Fruit fly (Drosophila melanogaster) whole organism, embryonic: ENCODE results near the gene CG34453.

Experiments used
- Ada2b ChIP-seq: fragments of 200-800 bp; sonication (Bioruptor generic); IDR thresholded peaks from 2 replicates; pipeline ENCODE4 v1.3.6; 2022; ENCODE audit warnings: missing biosample characterization, missing genetic modification characterization
- B-H2 ChIP-seq: fragments of 200-800 bp; sonication (Bioruptor generic); optimal IDR thresholded peaks from 2 replicates; lab custom pipeline; 2018; ENCODE audit warnings: missing biosample characterization, mild to moderate bottlenecking, missing genetic modification characterization
- Bdp1 ChIP-seq: fragments of 200-800 bp; sonication (Bioruptor generic); optimal IDR thresholded peaks from 3 replicates; lab custom pipeline; 2016; ENCODE audit warnings: missing biosample characterization, missing genetic modification characterization
- CG10209 ChIP-seq: fragments of 200-800 bp; sonication (Bioruptor generic); optimal IDR thresholded peaks from 3 replicates; lab custom pipeline; 2017; ENCODE audit warnings: missing biosample characterization, mild to moderate bottlenecking, missing genetic modification characterization, missing genetic modification reagents
- CG11085 ChIP-seq: fragments of 200-800 bp; sonication (Bioruptor generic); IDR thresholded peaks from 2 replicates; pipeline ENCODE4 v1.3.6; 2022; ENCODE audit warnings: missing biosample characterization, missing genetic modification characterization
- CG11093 ChIP-seq: fragments of 200-800 bp; sonication (Bioruptor generic); IDR thresholded peaks from 3 replicates; pipeline ENCODE4 v1.3.6; 2022; ENCODE audit warnings: missing biosample characterization, missing genetic modification characterization
- CG11723 ChIP-seq: fragments of 200-800 bp; sonication (Bioruptor generic); optimal IDR thresholded peaks from 2 replicates; lab custom pipeline; 2017; ENCODE audit warnings: missing biosample characterization, mild to moderate bottlenecking, missing genetic modification characterization
- CG12104 ChIP-seq: fragments of 200-800 bp; sonication (Bioruptor generic); optimal IDR thresholded peaks from 3 replicates; lab custom pipeline; 2016; ENCODE audit warnings: missing biosample characterization, missing genetic modification characterization
- CG13123 ChIP-seq: fragments of 200-800 bp; sonication (Bioruptor generic); optimal IDR thresholded peaks from 2 replicates; lab custom pipeline; 2016; ENCODE audit warnings: missing biosample characterization, missing genetic modification characterization
- CG13287 ChIP-seq: fragments of 200-800 bp; sonication (Bioruptor generic); IDR thresholded peaks from 2 replicates; pipeline ENCODE4 v1.3.6; 2022; ENCODE audit warnings: missing biosample characterization, missing genetic modification characterization; ENCODE audit not compliant: partially characterized antibody
- CG16863 ChIP-seq: fragments of 200-800 bp; sonication (Bioruptor generic); optimal IDR thresholded peaks from 3 replicates; lab custom pipeline; 2016; ENCODE audit warnings: missing biosample characterization, missing genetic modification characterization
- CG2712 ChIP-seq: fragments of 200-800 bp; optimal IDR thresholded peaks from 3 replicates; lab custom pipeline; 2019; ENCODE audit warnings: missing biosample characterization, mild to moderate bottlenecking, missing genetic modification characterization, moderate library complexity
- CG3281 ChIP-seq: fragments of 200-800 bp; sonication (Bioruptor generic); optimal IDR thresholded peaks from 3 replicates; lab custom pipeline; 2017; ENCODE audit warnings: missing biosample characterization, mild to moderate bottlenecking, missing genetic modification characterization
- CG43689 ChIP-seq: fragments of 200-800 bp; sonication (Bioruptor generic); IDR thresholded peaks from 2 replicates; pipeline ENCODE4 v1.3.6; 2022; ENCODE audit warnings: missing biosample characterization, missing genetic modification characterization
- CG4424 ChIP-seq: fragments of 200-800 bp; sonication (Bioruptor generic); optimal IDR thresholded peaks from 3 replicates; lab custom pipeline; 2016; ENCODE audit warnings: missing biosample characterization, missing genetic modification characterization
- CG4820 ChIP-seq: fragments of 200-800 bp; sonication (Bioruptor generic); optimal IDR thresholded peaks from 3 replicates; lab custom pipeline; 2016; ENCODE audit warnings: missing biosample characterization, missing genetic modification characterization
- CG5245 ChIP-seq: fragments of 200-800 bp; sonication (Bioruptor generic); optimal IDR thresholded peaks from 3 replicates; lab custom pipeline; 2016; ENCODE audit warnings: missing biosample characterization, missing genetic modification characterization
- CG6689 ChIP-seq: fragments of 200-800 bp; sonication (Bioruptor generic); IDR thresholded peaks from 2 replicates; pipeline ENCODE4 v1.3.6; 2022; ENCODE audit warnings: missing biosample characterization, missing genetic modification characterization
- CG8290 ChIP-seq, 3 experiments: fragments of 200-800 bp; sonication (Bioruptor generic); optimal IDR thresholded peaks; 2 replicates each; lab custom pipeline; 2016 to 2019; ENCODE audit warnings: missing biosample characterization in 3 of 3, missing genetic modification characterization in 3 of 3, mild to moderate bottlenecking in 2 of 3, moderate library complexity in 1 of 3
- CG9609 ChIP-seq: fragments of 200-800 bp; sonication (Bioruptor generic); optimal IDR thresholded peaks from 3 replicates; lab custom pipeline; 2016; ENCODE audit warnings: missing biosample characterization, missing genetic modification characterization
- CTCF ChIP-seq: fragments of 200-800 bp; sonication (Bioruptor generic); optimal IDR thresholded peaks from 2 replicates; lab custom pipeline; 2017; ENCODE audit warnings: missing biosample characterization, mild to moderate bottlenecking, missing genetic modification characterization, moderate library complexity
- Chrac-16 ChIP-seq: fragments of 200-800 bp; sonication (Bioruptor generic); optimal IDR thresholded peaks from 3 replicates; lab custom pipeline; 2016; ENCODE audit warnings: missing biosample characterization, missing genetic modification characterization
- Fer1 ChIP-seq: fragments of 200-800 bp; sonication (Bioruptor generic); optimal IDR thresholded peaks from 2 replicates; lab custom pipeline; 2017; ENCODE audit warnings: missing biosample characterization, mild to moderate bottlenecking, missing genetic modification characterization
- Hr51 ChIP-seq, 2 experiments: fragments of 200-800 bp; sonication (Bioruptor generic); optimal IDR thresholded peaks; 2 replicates in 1 of 2; 3 replicates in 1 of 2; lab custom pipeline; 2016 to 2018; ENCODE audit warnings: missing biosample characterization in 2 of 2, missing genetic modification characterization in 2 of 2, mild to moderate bottlenecking in 1 of 2, moderate library complexity in 1 of 2
- MESR4 ChIP-seq: fragments of 200-800 bp; sonication (Bioruptor generic); optimal IDR thresholded peaks from 2 replicates; lab custom pipeline; 2018; ENCODE audit warnings: missing biosample characterization, mild to moderate bottlenecking, missing genetic modification characterization, moderate library complexity
- Max ChIP-seq: fragments of 200-800 bp; sonication (Bioruptor generic); optimal IDR thresholded peaks from 2 replicates; lab custom pipeline; 2016; ENCODE audit warnings: missing biosample characterization, mild to moderate bottlenecking, missing genetic modification characterization
- Nf-YA ChIP-seq: fragments of 200-800 bp; sonication (Bioruptor generic); IDR thresholded peaks from 2 replicates; pipeline ENCODE4 v1.3.6; 2022; ENCODE audit warnings: missing biosample characterization, missing genetic modification characterization
- Nf-YB ChIP-seq: fragments of 200-800 bp; sonication (Bioruptor generic); optimal IDR thresholded peaks from 3 replicates; lab custom pipeline; 2019; ENCODE audit warnings: missing biosample characterization, mild to moderate bottlenecking, missing genetic modification characterization, moderate library complexity
- Sox102F ChIP-seq: fragments of 200-800 bp; sonication (Bioruptor generic); optimal IDR thresholded peaks from 2 replicates; lab custom pipeline; 2018; ENCODE audit warnings: missing biosample characterization, mild to moderate bottlenecking, missing genetic modification characterization, moderate library complexity
- aop ChIP-seq: fragments of 200-800 bp; sonication (Bioruptor generic); IDR thresholded peaks from 2 replicates; pipeline ENCODE4 v1.3.6; 2022; ENCODE audit warnings: missing biosample characterization, missing genetic modification characterization
- ase ChIP-seq: fragments of 200-800 bp; sonication (Bioruptor generic); IDR thresholded peaks from 3 replicates; pipeline ENCODE4 v1.3.6; 2022; ENCODE audit warnings: missing biosample characterization, missing genetic modification characterization
- ash1 ChIP-seq: fragments of 200-800 bp; sonication (Bioruptor generic); optimal IDR thresholded peaks from 2 replicates; lab custom pipeline; 2018; ENCODE audit warnings: missing biosample characterization, mild to moderate bottlenecking, missing genetic modification characterization
- ato ChIP-seq: fragments of 200-800 bp; sonication (Bioruptor generic); IDR thresholded peaks from 2 replicates; pipeline ENCODE4 v1.3.6; 2022; ENCODE audit warnings: missing biosample characterization, missing genetic modification characterization; ENCODE audit not compliant: partially characterized antibody
- croc ChIP-seq: fragments of 200-800 bp; sonication (Bioruptor generic); conservative IDR thresholded peaks from 3 replicates; pipeline ENCODE4 v1.3.6; 2022; ENCODE audit warnings: missing biosample characterization, missing genetic modification characterization
- danr ChIP-seq: fragments of 200-800 bp; sonication (Bioruptor generic); IDR thresholded peaks from 2 replicates; pipeline ENCODE4 v1.3.6; 2022; ENCODE audit warnings: missing biosample characterization, missing genetic modification characterization
- dysf ChIP-seq: fragments of 200-800 bp; sonication (Bioruptor generic); IDR thresholded peaks from 3 replicates; pipeline ENCODE4 v1.3.6; 2022; ENCODE audit warnings: missing biosample characterization, missing genetic modification characterization
- gcm ChIP-seq: fragments of 200-800 bp; sonication (Bioruptor generic); optimal IDR thresholded peaks from 2 replicates; lab custom pipeline; 2019; ENCODE audit warnings: missing biosample characterization, mild to moderate bottlenecking, missing genetic modification characterization, moderate library complexity
- grau ChIP-seq: fragments of 200-800 bp; optimal IDR thresholded peaks from 3 replicates; lab custom pipeline; 2019; ENCODE audit warnings: missing biosample characterization, mild to moderate bottlenecking, missing genetic modification characterization, moderate library complexity
- ham ChIP-seq: fragments of 200-800 bp; sonication (Bioruptor generic); IDR thresholded peaks from 2 replicates; pipeline ENCODE4 v1.3.6; 2022; ENCODE audit warnings: missing biosample characterization, missing genetic modification characterization
- hth ChIP-seq: fragments of >200 bp; optimal IDR thresholded peaks from 2 replicates; lab custom pipeline; 2017; ENCODE audit warnings: inconsistent platforms
- inv ChIP-seq: fragments of 200-800 bp; sonication (Bioruptor generic); IDR thresholded peaks from 2 replicates; pipeline ENCODE4 v1.3.6; 2022; ENCODE audit warnings: missing biosample characterization, missing genetic modification characterization; ENCODE audit not compliant: partially characterized antibody
- mam ChIP-seq: fragments of 200-800 bp; sonication (Bioruptor generic); optimal IDR thresholded peaks from 3 replicates; lab custom pipeline; 2016; ENCODE audit warnings: missing biosample characterization, missing genetic modification characterization
- pb ChIP-seq: fragments of 200-800 bp; sonication (Bioruptor generic); optimal IDR thresholded peaks from 3 replicates; lab custom pipeline; 2016; ENCODE audit warnings: missing biosample characterization, missing genetic modification characterization
- peb ChIP-seq: fragments of 200-800 bp; sonication (Bioruptor generic); IDR thresholded peaks from 2 replicates; pipeline ENCODE4 v1.3.6; 2022; ENCODE audit warnings: missing biosample characterization, missing genetic modification characterization
- phol ChIP-seq: fragments of 200-800 bp; sonication (Bioruptor generic); optimal IDR thresholded peaks from 3 replicates; lab custom pipeline; 2018; ENCODE audit warnings: missing biosample characterization, mild to moderate bottlenecking, missing genetic modification characterization, moderate library complexity
- salm ChIP-seq: fragments of 200-800 bp; sonication (Bioruptor generic); optimal IDR thresholded peaks from 2 replicates; lab custom pipeline; 2018; ENCODE audit warnings: missing biosample characterization, mild to moderate bottlenecking, missing genetic modification characterization
- sd ChIP-seq: fragments of 200-800 bp; sonication (Bioruptor generic); optimal IDR thresholded peaks from 3 replicates; lab custom pipeline; 2018; ENCODE audit warnings: missing biosample characterization, mild to moderate bottlenecking, missing genetic modification characterization, moderate library complexity
- slbo ChIP-seq: fragments of 200-800 bp; sonication (Bioruptor generic); IDR thresholded peaks from 2 replicates; pipeline ENCODE4 v1.3.6; 2022; ENCODE audit warnings: missing biosample characterization, missing genetic modification characterization
- stc ChIP-seq: fragments of 200-800 bp; sonication (Bioruptor generic); IDR thresholded peaks from 2 replicates; pipeline ENCODE4 v1.3.6; 2022; ENCODE audit warnings: missing biosample characterization, missing genetic modification characterization

Gene CG34453

DNA sequence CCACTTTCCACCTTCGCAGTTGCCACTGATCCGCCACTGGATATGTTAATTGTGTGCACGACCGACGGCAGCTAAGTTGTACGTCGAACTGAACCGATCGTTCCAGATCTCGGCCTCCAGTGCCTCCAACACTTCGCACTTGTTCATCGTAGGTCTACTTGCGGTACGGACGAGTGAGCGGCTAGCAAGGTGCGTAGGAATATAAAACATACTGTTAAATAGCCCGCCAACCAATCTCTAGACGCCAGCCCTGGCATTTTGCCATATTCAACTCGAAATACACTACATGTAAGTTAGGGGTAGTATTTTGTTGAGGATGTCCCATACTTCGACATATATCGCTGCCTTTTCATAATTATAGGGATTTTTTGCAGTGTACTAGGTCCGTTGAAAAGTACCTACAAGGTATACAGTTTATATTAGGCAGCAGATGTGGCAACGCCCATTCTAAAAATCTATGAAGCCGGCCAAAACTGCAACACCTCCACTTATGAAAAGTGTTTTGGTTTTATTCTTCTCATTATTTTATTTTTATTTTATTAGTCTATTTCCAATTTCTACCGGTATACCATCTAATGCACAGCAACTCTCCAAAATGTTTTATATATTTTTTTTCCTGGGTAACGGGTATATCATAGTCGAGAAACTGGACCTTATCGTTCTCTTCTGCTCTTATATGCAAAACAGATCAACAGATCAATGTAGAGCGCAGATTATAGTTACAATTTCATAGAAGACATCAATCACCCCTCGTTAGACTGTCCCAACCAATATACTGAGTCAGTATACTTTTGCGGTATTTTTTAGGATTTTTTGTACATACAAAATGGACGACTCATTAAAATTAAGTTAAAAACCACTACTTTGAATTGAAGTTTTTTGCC is 9.9 kb downstream of the CG34453 start, which contains the start of the genes pyx and CG33229 (continued):
- TF ChIP-seq Sox102F (GFP tag; lab: Kevin White, UChicago) (peak; percentile 78), CG16863 (GFP tag; lab: Kevin White, UChicago) (peak; percentile 70), ash1 (GFP tag; lab: Kevin White, UChicago) (no peak), CG11085 (GFP tag; lab: Robert Waterston, UW) (peak; percentile 72), ham (GFP tag; lab: Robert Waterston, UW) (peak; percentile 18; the same call in 1 of the 2 replicates), CG9609 (GFP tag; lab: Kevin White, UChicago) (peak; percentile 88), pb (GFP tag; lab: Kevin White, UChicago) (peak; percentile 44), Bdp1 (GFP tag; lab: Kevin White, UChicago) (peak; percentile 56), sd (tag; lab: Kevin White, UChicago) (peak; percentile 31), CG5245 (GFP tag; lab: Kevin White, UChicago) (peak; percentile 41), stc (GFP tag; lab: Robert Waterston, UW) (peak; percentile 72), peb (GFP tag; lab: Robert Waterston, UW) (peak; percentile 63), CG11723 (GFP tag; lab: Kevin White, UChicago) (peak; percentile 62), mam (GFP tag; lab: Kevin White, UChicago) (peak; percentile 90), gcm (GFP tag; lab: Kevin White, UChicago) (peak; percentile 47), CG8290 (GFP tag; optimal IDR thresholded peaks at IDR 0.05; lab: Kevin White, UChicago) (peak; percentile 76), CG8290 (tag; optimal IDR thresholded peaks at IDR 0.05; lab: Kevin White, UChicago) (peak in 1 of 2 experiments; percentile 90), ase (GFP tag; lab: Robert Waterston, UW) (peak; percentile 71), aop (GFP tag; lab: Robert Waterston, UW) (peak; percentile 70), salm (tag; lab: Kevin White, UChicago) (peak; percentile 28), dysf (peak; percentile 91), CG13123 (GFP tag; lab: Kevin White, UChicago) (peak; percentile 79), phol (tag; lab: Kevin White, UChicago) (peak; percentile 90), CG11093 (GFP tag; lab: Robert Waterston, UW) (peak; percentile 75), CG4820 (GFP tag; lab: Kevin White, UChicago) (peak; percentile 81), CG3281 (GFP tag; lab: Kevin White, UChicago) (peak; percentile 81), CG43689 (GFP tag; lab: Robert Waterston, UW) (peak; percentile 60), slbo (GFP tag; lab: Robert Waterston, UW) (peak; percentile 93), Max (peak; percentile 82), croc (GFP tag; lab: Robert Waterston, UW) (peak; percentile 56; the same call in 1 of the 3 replicates), Nf-YA (no peak; the same call in 1 of the 2 replicates), inv (no peak), Ada2b (GFP tag; lab: Robert Waterston, UW) (peak; percentile 71), B-H2 (peak; percentile 93), CG6689 (GFP tag; lab: Robert Waterston, UW) (peak; percentile 80; the same call in 1 of the 2 replicates), ato (no peak), Nf-YB (GFP tag; lab: Kevin White, UChicago) (peak; percentile 61), Hr51 (GFP tag; optimal IDR thresholded peaks at IDR 0.05; lab: Kevin White, UChicago) (peak; percentile 71 to 84), Fer1 (peak; percentile 55), CG10209 (GFP tag; lab: Kevin White, UChicago) (peak; percentile 85), CG13287 (GFP tag; lab: Robert Waterston, UW) (peak; percentile 28; the same call in 1 of the 2 replicates), CG2712 (peak; percentile 88), CG4424 (peak; percentile 89), MESR4 (no peak), CTCF (GFP tag; lab: Kevin White, UChicago) (peak; percentile 26), Chrac-16 (GFP tag; lab: Kevin White, UChicago) (peak; percentile 89), hth (lab: Kevin White, UChicago) (no peak), CG12104 (GFP tag; lab: Kevin White, UChicago) (peak; percentile 90), grau (tag; lab: Kevin White, UChicago) (peak; percentile 89), danr (GFP tag; lab: Robert Waterston, UW) (peak; percentile 73)
